Fruit fly (Drosophila melanogaster): ENCODE data around the gene CG34357.

The CG34357 gene

dm6 chr3R:4557862-4558261 is at the start of gene CG34357:
CG34357 (minus strand) TSS chr3R:4558067.
- TF ChIP-seq psq (optimal IDR thresholded peaks at IDR 0.05) = no peak
- no peak for TF ChIP-seq CG8478 (optimal IDR thresholded peaks at IDR 0.05)
- TF ChIP-seq EcR (GFP tag; optimal IDR thresholded peaks at IDR 0.05) = no peak
- no peak for TF ChIP-seq Dll (optimal IDR thresholded peaks at IDR 0.05)
- no peak for TF ChIP-seq pan (optimal IDR thresholded peaks at IDR 0.05)
- TF ChIP-seq usp (GFP tag; optimal IDR thresholded peaks at IDR 0.05) = no peak

dm6 chr3R:4601887-4602531 is 44.1 kb upstream of the CG34357 start:
- no peak for TF ChIP-seq psq (optimal IDR thresholded peaks at IDR 0.05)
- TF ChIP-seq pan (optimal IDR thresholded peaks at IDR 0.05) = no peak
- TF ChIP-seq Dll (optimal IDR thresholded peaks at IDR 0.05) = no peak
- no peak for TF ChIP-seq CG8478 (optimal IDR thresholded peaks at IDR 0.05)

dm6 chr3R:4599624-4600023 is 41.8 kb upstream of the CG34357 start:
- no peak for TF ChIP-seq EcR (GFP tag; optimal IDR thresholded peaks at IDR 0.05)
- TF ChIP-seq Dll (optimal IDR thresholded peaks at IDR 0.05) = no peak
- no peak for TF ChIP-seq CG8478 (optimal IDR thresholded peaks at IDR 0.05)
- no peak for TF ChIP-seq usp (GFP tag; optimal IDR thresholded peaks at IDR 0.05)
- TF ChIP-seq pan (optimal IDR thresholded peaks at IDR 0.05) = no peak
- TF ChIP-seq psq (optimal IDR thresholded peaks at IDR 0.05) = no peak

- TF ChIP-seq usp (GFP tag; optimal IDR thresholded peaks at IDR 0.05) = no peak
- no peak for TF ChIP-seq CG8478 (optimal IDR thresholded peaks at IDR 0.05)
- no peak for TF ChIP-seq EcR (GFP tag; optimal IDR thresholded peaks at IDR 0.05)
- TF ChIP-seq Dll (optimal IDR thresholded peaks at IDR 0.05) = no peak
- no peak for TF ChIP-seq pan (optimal IDR thresholded peaks at IDR 0.05)
- no peak for TF ChIP-seq psq (optimal IDR thresholded peaks at IDR 0.05)
Observed at dm6 chr3R:4578544-4578943, 20.7 kb upstream of the CG34357 start, which contains the start of gene CG32945. CG32945 (minus strand) TSS chr3R:4578644.

- TF ChIP-seq CG8478 (optimal IDR thresholded peaks at IDR 0.05) (no peak), Dll (optimal IDR thresholded peaks at IDR 0.05) (no peak), psq (optimal IDR thresholded peaks at IDR 0.05) (no peak), pan (optimal IDR thresholded peaks at IDR 0.05) (no peak), usp (GFP tag; optimal IDR thresholded peaks at IDR 0.05) (no peak), EcR (GFP tag; optimal IDR thresholded peaks at IDR 0.05) (no peak)
Observed at dm6 chr3R:4553534-4553933, 4.3 kb downstream of the CG34357 start.

- TF ChIP-seq EcR (GFP tag; optimal IDR thresholded peaks at IDR 0.05) (no peak), pan (optimal IDR thresholded peaks at IDR 0.05) (no peak), Dll (optimal IDR thresholded peaks at IDR 0.05) (no peak), CG8478 (optimal IDR thresholded peaks at IDR 0.05) (no peak), psq (optimal IDR thresholded peaks at IDR 0.05) (no peak), usp (GFP tag; optimal IDR thresholded peaks at IDR 0.05) (no peak)
Observed at dm6 chr3R:4542614-4543191, 15.2 kb downstream of the CG34357 start.

- TF ChIP-seq Dll (optimal IDR thresholded peaks at IDR 0.05) (no peak), pan (optimal IDR thresholded peaks at IDR 0.05) (no peak), EcR (GFP tag; optimal IDR thresholded peaks at IDR 0.05) (no peak), CG8478 (optimal IDR thresholded peaks at IDR 0.05) (no peak), psq (optimal IDR thresholded peaks at IDR 0.05) (no peak), usp (GFP tag; optimal IDR thresholded peaks at IDR 0.05) (no peak)
Observed at dm6 chr3R:4541056-4541455, 16.8 kb downstream of the CG34357 start, which contains the start of gene Mur82C. Mur82C (plus strand) TSS chr3R:4541356.

dm6 chr3R:4530972-4531371 is 26.9 kb downstream of the CG34357 start:
- TF ChIP-seq Dll (optimal IDR thresholded peaks at IDR 0.05) = no peak
- no peak for TF ChIP-seq CG8478 (optimal IDR thresholded peaks at IDR 0.05)

- TF ChIP-seq EcR (GFP tag; optimal IDR thresholded peaks at IDR 0.05) = no peak
- no peak for TF ChIP-seq pan (optimal IDR thresholded peaks at IDR 0.05)
- TF ChIP-seq usp (GFP tag; optimal IDR thresholded peaks at IDR 0.05) = no peak
- TF ChIP-seq Dll (optimal IDR thresholded peaks at IDR 0.05) = no peak
- no peak for TF ChIP-seq psq (optimal IDR thresholded peaks at IDR 0.05)
- TF ChIP-seq CG8478 (optimal IDR thresholded peaks at IDR 0.05) = no peak
Observed at dm6 chr3R:4524144-4524784, 33.6 kb downstream of the CG34357 start.

dm6 chr3R:4506265-4506664 is 51.6 kb downstream of the CG34357 start, which contains the start of gene CG34425:
CG34425 (minus strand) TSS chr3R:4506365.
- TF ChIP-seq pan (optimal IDR thresholded peaks at IDR 0.05) (no peak), EcR (GFP tag; optimal IDR thresholded peaks at IDR 0.05) (no peak), usp (GFP tag; optimal IDR thresholded peaks at IDR 0.05) (no peak), psq (optimal IDR thresholded peaks at IDR 0.05) (no peak), Dll (optimal IDR thresholded peaks at IDR 0.05) (no peak), CG8478 (optimal IDR thresholded peaks at IDR 0.05) (no peak)

dm6 chr3R:4484999-4485398 is 72.9 kb downstream of the CG34357 start, which contains the start of gene Fip1:
Fip1 (plus strand) TSS chr3R:4485008.
- TF ChIP-seq psq (optimal IDR thresholded peaks at IDR 0.05) = no peak
- no peak for TF ChIP-seq pan (optimal IDR thresholded peaks at IDR 0.05)
- no peak for TF ChIP-seq CG8478 (optimal IDR thresholded peaks at IDR 0.05)
- TF ChIP-seq Dll (optimal IDR thresholded peaks at IDR 0.05) = no peak
- TF ChIP-seq EcR (GFP tag; optimal IDR thresholded peaks at IDR 0.05) = no peak
- TF ChIP-seq usp (GFP tag; optimal IDR thresholded peaks at IDR 0.05) = no peak

dm6 chr3R:4480512-4480911 is 77.4 kb downstream of the CG34357 start, which contains the start of gene sac:
sac (plus strand) TSS chr3R:4480812.
- TF ChIP-seq EcR (GFP tag; optimal IDR thresholded peaks at IDR 0.05) (no peak), Dll (optimal IDR thresholded peaks at IDR 0.05) (no peak), CG8478 (optimal IDR thresholded peaks at IDR 0.05) (no peak), pan (optimal IDR thresholded peaks at IDR 0.05) (no peak), psq (optimal IDR thresholded peaks at IDR 0.05) (no peak), usp (GFP tag; optimal IDR thresholded peaks at IDR 0.05) (no peak)
